Worm (Caenorhabditis elegans): ENCODE measurements around the gene Y44A6D.7.

Y44A6D.7 gene

DNA sequence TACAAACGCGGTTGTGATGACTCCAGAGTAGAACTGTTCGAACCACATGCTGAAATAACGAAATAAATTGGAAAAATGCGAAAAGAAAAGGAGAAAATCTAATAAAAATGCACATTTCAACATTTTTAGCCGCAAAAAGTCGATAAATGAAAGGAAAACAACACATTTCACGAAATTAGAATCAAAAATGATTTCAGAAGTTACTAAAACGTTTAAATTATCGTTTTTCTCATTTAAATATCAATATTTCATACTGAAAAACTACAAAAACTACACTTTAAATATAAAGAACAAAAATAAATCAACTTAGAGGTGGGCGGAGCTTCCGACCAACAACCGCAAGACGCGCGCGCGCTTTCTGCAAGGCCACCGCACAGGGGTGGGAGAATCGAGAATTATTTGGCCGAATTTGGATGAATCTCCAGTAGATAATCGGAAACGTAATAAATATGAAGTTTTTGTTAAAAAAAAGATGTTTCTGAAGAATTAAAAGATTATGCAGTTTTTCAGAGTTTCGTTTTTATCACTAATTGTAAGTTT, 37.4 kb downstream of the Y44A6D.7 start, which contains the start of gene ndua-1 (continued):
- TF ChIP-seq ztf-16 (tag; optimal IDR thresholded peaks at IDR 0.05) (peak; percentile 20), ceh-34 (tag; optimal IDR thresholded peaks at IDR 0.05) (no peak), sox-4 (tag; optimal IDR thresholded peaks at IDR 0.05) (no peak), pha-2 (tag; optimal IDR thresholded peaks at IDR 0.05) (peak; percentile 74), ceh-2 (tag; optimal IDR thresholded peaks at IDR 0.05) (no peak), ttx-3 (tag; optimal IDR thresholded peaks at IDR 0.05) (no peak), ceh-19 (GFP tag; optimal IDR thresholded peaks at IDR 0.05) (no peak), K09A11.1 (tag; optimal IDR thresholded peaks at IDR 0.05; ENCODE audit: insufficient read depth) (no peak), ceh-6 (GFP tag; optimal IDR thresholded peaks at IDR 0.05) (no peak), ceh-18 (tag; optimal IDR thresholded peaks at IDR 0.05) (no peak), ahr-1 (tag; optimal IDR thresholded peaks at IDR 0.05) (no peak), K02D7.2 (tag; optimal IDR thresholded peaks at IDR 0.05) (no peak), unc-42 (tag; optimal IDR thresholded peaks at IDR 0.05) (peak; percentile 73)

DNA sequence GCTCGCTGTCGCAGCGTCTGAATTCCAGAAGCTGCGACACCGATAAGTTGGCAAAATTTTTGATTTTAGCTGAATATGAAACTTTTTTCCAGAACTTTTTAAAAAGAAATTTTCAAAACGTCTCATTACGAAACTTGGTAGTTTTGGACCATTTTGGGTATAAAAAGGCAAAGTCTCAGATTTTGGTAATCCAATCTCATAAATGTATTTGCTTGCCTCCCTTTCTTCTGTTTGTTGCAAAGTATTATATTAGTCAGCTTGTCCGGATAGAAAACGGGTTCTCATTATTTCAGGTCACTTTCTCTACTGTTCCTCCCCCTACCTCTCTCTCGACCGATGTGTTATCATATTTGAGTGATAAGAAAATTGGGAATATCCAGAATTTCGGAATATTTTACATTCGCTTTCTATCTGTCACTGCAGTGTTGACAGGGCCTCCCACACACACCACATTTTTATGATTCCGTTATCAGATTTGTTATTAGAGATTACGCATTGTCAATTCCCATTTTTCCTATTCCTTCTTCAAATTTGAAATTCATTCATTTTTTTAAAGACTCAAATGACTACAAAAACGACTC, 39.1 kb downstream of the Y44A6D.7 start, which contains the start of gene F31D4.5:
TSS of gene F31D4.5 (plus strand) at position 491 of the 581 bp plus-strand sequence.
- TF ChIP-seq hlh-30 (tag; optimal IDR thresholded peaks at IDR 0.05; ENCODE audit: insufficient read depth) (no peak), nhr-232 (tag; optimal IDR thresholded peaks at IDR 0.05) (no peak), elt-2 (tag; optimal IDR thresholded peaks at IDR 0.05) (peak; percentile 31), unc-42 (tag; optimal IDR thresholded peaks at IDR 0.05) (peak; percentile 39), ama-1 (optimal IDR thresholded peaks at IDR 0.05) (no peak), ceh-6 (GFP tag; optimal IDR thresholded peaks at IDR 0.05) (no peak), C38D4.7 (GFP tag; optimal IDR thresholded peaks at IDR 0.05) (no peak)

DNA sequence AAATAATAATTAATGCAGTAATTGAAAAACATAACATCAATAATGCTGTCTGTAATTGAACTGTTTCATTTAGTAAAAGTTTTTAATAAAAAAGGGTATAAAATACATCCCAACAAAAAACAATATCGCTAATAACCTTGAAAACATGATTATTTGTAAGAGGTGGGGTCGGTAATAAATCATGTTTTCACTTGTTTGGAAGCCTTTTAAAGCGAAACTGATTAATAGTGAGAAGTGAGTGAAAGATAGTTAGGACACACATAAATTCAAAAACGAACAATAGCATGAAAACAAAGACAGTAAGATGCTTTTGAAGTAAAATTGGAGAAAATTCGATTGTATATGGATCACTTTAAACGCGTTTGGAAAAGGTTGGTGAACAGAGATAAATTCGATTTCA, 46.6 kb downstream of the Y44A6D.7 start, which contains the start of gene try-4:
TSS of gene try-4 (minus strand) at position 74 of the 400 bp plus-strand sequence.
- TF ChIP-seq sox-2 (GFP tag; IDR thresholded peaks at IDR 0.05) (no peak), fkh-10 (GFP tag; optimal IDR thresholded peaks at IDR 0.05) (no peak), ceh-22 (tag; optimal IDR thresholded peaks at IDR 0.05) (no peak), ceh-48 (tag; optimal IDR thresholded peaks at IDR 0.05) (no peak)

DNA sequence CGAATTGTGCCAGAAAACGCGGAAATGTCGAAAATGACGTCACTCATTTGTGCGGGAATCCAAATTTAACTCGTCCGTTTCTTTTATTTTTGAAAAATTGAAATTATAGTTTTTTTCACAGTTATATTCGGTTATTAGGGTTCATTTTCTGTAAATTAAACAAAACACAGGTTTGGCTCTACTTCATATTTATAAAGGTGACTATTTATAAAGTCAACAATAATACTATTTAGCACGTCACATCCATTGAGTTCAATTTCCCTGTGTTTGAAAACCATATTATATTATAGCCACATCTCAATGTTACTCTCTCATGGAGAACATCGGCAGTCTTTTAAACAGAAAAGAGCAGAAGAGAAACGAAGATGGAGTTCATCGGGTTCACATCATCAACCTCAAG, 48.2 kb downstream of the Y44A6D.7 start, which contains the start of gene twk-35:
TSS of gene twk-35 (plus strand) at position 301 of the 400 bp plus-strand sequence.
- no peak for TF ChIP-seq fkh-6 (tag; optimal IDR thresholded peaks at IDR 0.05)
- no peak for TF ChIP-seq ceh-6 (GFP tag; optimal IDR thresholded peaks at IDR 0.05)
- no peak for TF ChIP-seq nhr-232 (tag; optimal IDR thresholded peaks at IDR 0.05)

Data from whole organism, late embryonic.